Fruit fly (Drosophila melanogaster): ENCODE measurements around the gene Adi1.

Adi1 gene

DNA sequence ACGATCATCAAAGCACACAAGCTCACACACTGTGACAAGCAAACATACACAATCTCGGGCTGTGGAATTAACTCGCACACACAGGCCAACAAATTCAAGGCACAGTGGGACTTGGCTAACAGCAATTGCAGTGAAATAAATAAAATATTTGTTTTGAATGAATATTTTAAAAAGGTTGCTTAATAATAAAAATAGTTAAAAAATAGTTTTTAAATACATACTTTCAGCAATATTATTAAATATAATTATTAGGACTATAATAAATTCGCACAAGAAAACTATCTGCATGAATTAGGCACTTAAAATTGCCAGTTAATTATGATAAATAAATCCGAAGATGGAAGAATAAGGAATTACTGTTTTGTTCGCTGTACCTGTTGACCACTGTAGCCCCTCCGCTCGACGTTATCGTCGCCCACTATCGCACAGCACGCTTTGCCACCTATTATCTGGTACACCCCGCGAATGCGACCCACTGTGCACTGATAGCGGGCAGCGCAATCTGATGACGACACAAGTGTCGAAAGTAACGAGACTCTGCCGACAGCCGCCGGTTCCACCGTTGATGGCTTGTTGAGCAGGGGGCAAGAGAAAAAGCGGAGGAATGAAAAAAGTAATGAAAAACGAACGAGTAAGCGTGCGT lies 19.7 kb downstream of the Adi1 start (continued):
- TF ChIP-seq crol (GFP tag; IDR thresholded peaks at IDR 0.05) = peak; percentile 97
- TF ChIP-seq CG32767 (GFP tag; IDR thresholded peaks at IDR 0.05) = peak; percentile 98
- TF ChIP-seq CG10321 (GFP tag; IDR thresholded peaks at IDR 0.05) = peak; percentile 79
- TF ChIP-seq CG43689 (GFP tag; IDR thresholded peaks at IDR 0.05) = peak; percentile 94
- TF ChIP-seq Lhr (GFP tag; optimal IDR thresholded peaks at IDR 0.05) = peak; percentile 93
- peak; percentile 86 for TF ChIP-seq CG2116 (GFP tag; optimal IDR thresholded peaks at IDR 0.05)
- TF ChIP-seq CG6765 (GFP tag; optimal IDR thresholded peaks at IDR 0.05) = peak; percentile 97
- peak; percentile 85 for TF ChIP-seq CG17186 (GFP tag; optimal IDR thresholded peaks at IDR 0.05)
- peak; percentile 93 for TF ChIP-seq Nf-YC (tag; optimal IDR thresholded peaks at IDR 0.05)
- TF ChIP-seq Sin3A (optimal IDR thresholded peaks at IDR 0.05) = no peak
- peak; percentile 97 for TF ChIP-seq cato (GFP tag; optimal IDR thresholded peaks at IDR 0.05; ENCODE audit: borderline replicate concordance)
- TF ChIP-seq CG17328 (GFP tag; IDR thresholded peaks at IDR 0.05) = peak; percentile 93
- TF ChIP-seq B-H1 (GFP tag; IDR thresholded peaks at IDR 0.05) = peak; percentile 94
- peak; percentile 95 for TF ChIP-seq ewg (GFP tag; optimal IDR thresholded peaks at IDR 0.05)
- TF ChIP-seq tup (GFP tag; optimal IDR thresholded peaks at IDR 0.05) = peak; percentile 86
- peak; percentile 94 for TF ChIP-seq Ets65A (GFP tag)
- TF ChIP-seq esg (GFP tag; conservative IDR thresholded peaks at IDR 0.05) = peak; percentile 98
- peak; percentile 99 for TF ChIP-seq CG12104 (GFP tag; optimal IDR thresholded peaks at IDR 0.05)
- no peak; the same call in 2 of the 3 replicates for TF ChIP-seq knrl (GFP tag; IDR thresholded peaks at IDR 0.05; ENCODE audit: partially characterized antibody)
- peak; percentile 96 for TF ChIP-seq oc (tag; optimal IDR thresholded peaks at IDR 0.05)
- TF ChIP-seq gt (GFP tag; IDR thresholded peaks at IDR 0.05) = peak; percentile 85
- TF ChIP-seq Pdp1 (GFP tag; optimal IDR thresholded peaks at IDR 0.05) = peak; percentile 69 to 86
- peak; percentile 52 for TF ChIP-seq her (GFP tag; optimal IDR thresholded peaks at IDR 0.05)
- peak; percentile 90 for TF ChIP-seq psq (GFP tag; optimal IDR thresholded peaks at IDR 0.05)
- TF ChIP-seq bigmax (GFP tag; optimal IDR thresholded peaks at IDR 0.05) = no peak
- TF ChIP-seq ase (GFP tag; IDR thresholded peaks at IDR 0.05) = peak; percentile 94
- peak; percentile 84 for TF ChIP-seq CG1024 (GFP tag; IDR thresholded peaks at IDR 0.05)
- peak; percentile 82 for TF ChIP-seq maf-S (GFP tag; optimal IDR thresholded peaks at IDR 0.05)
- TF ChIP-seq inv (GFP tag; IDR thresholded peaks at IDR 0.05; ENCODE audit: partially characterized antibody) = peak; percentile 14; the same call in 1 of the 2 replicates
- peak; percentile 39 for TF ChIP-seq ERR (GFP tag; optimal IDR thresholded peaks at IDR 0.05)
- peak; percentile 97 for TF ChIP-seq CG7372 (GFP tag; IDR thresholded peaks at IDR 0.05)
- no peak for TF ChIP-seq CG12236 (GFP tag; optimal IDR thresholded peaks at IDR 0.05)
- TF ChIP-seq row (GFP tag; IDR thresholded peaks at IDR 0.05) = peak; percentile 99
- TF ChIP-seq CG1647 (GFP tag; optimal IDR thresholded peaks at IDR 0.05) = peak; percentile 69
- TF ChIP-seq Nf-YA (GFP tag; IDR thresholded peaks at IDR 0.05) = peak; percentile 94
- peak; percentile 91 for TF ChIP-seq exex (tag; optimal IDR thresholded peaks at IDR 0.05)
- peak; percentile 91 for TF ChIP-seq CG6654 (GFP tag; optimal IDR thresholded peaks at IDR 0.05)
- TF ChIP-seq HLH54F (GFP tag; optimal IDR thresholded peaks at IDR 0.05) = peak; percentile 87
- no peak for TF ChIP-seq cad (GFP tag; optimal IDR thresholded peaks at IDR 0.05)
- peak; percentile 95 for TF ChIP-seq CG10267 (tag; optimal IDR thresholded peaks at IDR 0.05)
- TF ChIP-seq CG8944 (GFP tag; optimal IDR thresholded peaks at IDR 0.05) = peak; percentile 70
- peak; percentile 98 for TF ChIP-seq CG15011 (GFP tag; optimal IDR thresholded peaks at IDR 0.05)
- peak; percentile 97 for TF ChIP-seq vvl (GFP tag; IDR thresholded peaks at IDR 0.05)
- no peak for TF ChIP-seq br (optimal IDR thresholded peaks at IDR 0.05)
- peak; percentile 97 for TF ChIP-seq grn (GFP tag; optimal IDR thresholded peaks at IDR 0.05)
- peak; percentile 97 for TF ChIP-seq fd3F (GFP tag; optimal IDR thresholded peaks at IDR 0.05)
- peak; percentile 69 for TF ChIP-seq dm (GFP tag; optimal IDR thresholded peaks at IDR 0.05)
- peak; percentile 83 for TF ChIP-seq ac (GFP tag; optimal IDR thresholded peaks at IDR 0.05)
- 0 out of 4 replicates have a peak, but pooled peaks have one; percentile 34 for TF ChIP-seq Dll (GFP tag; IDR thresholded peaks at IDR 0.05; ENCODE audit: partially characterized antibody)
- TF ChIP-seq grau (tag; optimal IDR thresholded peaks at IDR 0.05) = peak; percentile 100
- TF ChIP-seq pb (GFP tag; optimal IDR thresholded peaks at IDR 0.05) = peak; percentile 66
